Worm (Caenorhabditis elegans) whole organism, early embryonic: Measurements from ENCODE around the gene lips-5.

Experiments
- B0310.2 ChIP-seq: sonication (generic microtip); optimal IDR thresholded peaks from 2 replicates; lab custom pipeline; 2016; ENCODE audit warnings: mild to moderate bottlenecking, missing genetic modification characterization, missing compliant biosample characterization
- F13C5.2 ChIP-seq: sonication (generic microtip); optimal IDR thresholded peaks from 2 replicates; lab custom pipeline; 2017; ENCODE audit warnings: mild to moderate bottlenecking, missing genetic modification characterization, inconsistent platforms, missing compliant biosample characterization
- aly-1 ChIP-seq: sonication (generic microtip); optimal IDR thresholded peaks from 2 replicates; lab custom pipeline; 2016; ENCODE audit warnings: missing genetic modification characterization, missing compliant biosample characterization
- ama-1 ChIP-seq: fragments of 150-350 bp; optimal IDR thresholded peaks from 2 replicates; lab custom pipeline; 2014
- ceh-13 ChIP-seq: fragments of 200-800 bp; sonication (Bioruptor generic); optimal IDR thresholded peaks from 2 replicates; lab custom pipeline; 2018; ENCODE audit warnings: mild to moderate bottlenecking, missing genetic modification characterization, missing compliant biosample characterization
- ceh-36 ChIP-seq: sonication (generic microtip); optimal IDR thresholded peaks from 2 replicates; lab custom pipeline; 2016; ENCODE audit warnings: missing genetic modification characterization, inconsistent platforms, missing compliant biosample characterization
- ets-7 ChIP-seq: sonication (generic microtip); optimal IDR thresholded peaks from 2 replicates; lab custom pipeline; 2016; ENCODE audit warnings: missing genotype, missing genetic modification characterization, missing compliant biosample characterization
- flt-1 ChIP-seq: fragments of 200-800 bp; sonication (Bioruptor generic); IDR thresholded peaks from 2 replicates; pipeline ENCODE4 v1.3.6; 2022; ENCODE audit warnings: missing genetic modification characterization, missing compliant biosample characterization
- hmbx-1 ChIP-seq: sonication (generic microtip); optimal IDR thresholded peaks from 2 replicates; lab custom pipeline; 2016; ENCODE audit warnings: mild to moderate bottlenecking, missing genetic modification characterization, missing compliant biosample characterization
- hmg-4 ChIP-seq: fragments of 200-800 bp; sonication (Bioruptor generic); optimal IDR thresholded peaks from 2 replicates; lab custom pipeline; 2018; ENCODE audit warnings: mild to moderate bottlenecking, missing genetic modification characterization, missing compliant biosample characterization
- hnd-1 ChIP-seq: sonication (generic microtip); optimal IDR thresholded peaks from 2 replicates; lab custom pipeline; 2016; ENCODE audit warnings: missing genetic modification characterization, missing compliant biosample characterization
- pes-1 ChIP-seq: fragments of 200-800 bp; sonication (Bioruptor generic); IDR thresholded peaks from 2 replicates; pipeline ENCODE4 v1.3.6; 2022; ENCODE audit warnings: missing genetic modification reagents, missing genetic modification characterization, missing compliant biosample characterization
- scrt-1 ChIP-seq: fragments of 200-800 bp; sonication (Bioruptor generic); IDR thresholded peaks from 2 replicates; pipeline ENCODE4 v1.3.6; 2022; ENCODE audit warnings: missing genetic modification characterization, missing compliant biosample characterization
- sea-1 ChIP-seq: fragments of 200-800 bp; sonication (Bioruptor generic); conservative IDR thresholded peaks from 2 replicates; pipeline ENCODE4 v1.3.6; 2022; ENCODE audit warnings: missing genetic modification characterization, missing compliant biosample characterization
- tbx-11 ChIP-seq: fragments of 200-800 bp; sonication (Bioruptor generic); IDR thresholded peaks from 2 replicates; pipeline ENCODE4 v1.3.6; 2022; ENCODE audit warnings: missing genetic modification characterization, missing compliant biosample characterization
- tbx-37 ChIP-seq: fragments of 200-800 bp; sonication (Bioruptor generic); conservative IDR thresholded peaks from 2 replicates; pipeline ENCODE4 v1.3.6; 2022; ENCODE audit warnings: missing genetic modification reagents, missing genetic modification characterization, missing compliant biosample characterization
- tra-4 ChIP-seq: sonication (generic microtip); optimal IDR thresholded peaks from 2 replicates; lab custom pipeline; 2017; ENCODE audit warnings: missing genetic modification characterization, missing compliant biosample characterization

lips-5 gene

ce11 chrIV:11792495-11792894 lies 19.0 kb upstream of the lips-5 start, which contains the start of gene H01G02.3:
TSS of gene H01G02.3 (minus strand) at chrIV:11792595.
- TF ChIP-seq tbx-37 (GFP tag; lab: Robert Waterston, UW): no peak
- TF ChIP-seq hnd-1 (tag; lab: Kevin White, UChicago): no peak

DNA sequence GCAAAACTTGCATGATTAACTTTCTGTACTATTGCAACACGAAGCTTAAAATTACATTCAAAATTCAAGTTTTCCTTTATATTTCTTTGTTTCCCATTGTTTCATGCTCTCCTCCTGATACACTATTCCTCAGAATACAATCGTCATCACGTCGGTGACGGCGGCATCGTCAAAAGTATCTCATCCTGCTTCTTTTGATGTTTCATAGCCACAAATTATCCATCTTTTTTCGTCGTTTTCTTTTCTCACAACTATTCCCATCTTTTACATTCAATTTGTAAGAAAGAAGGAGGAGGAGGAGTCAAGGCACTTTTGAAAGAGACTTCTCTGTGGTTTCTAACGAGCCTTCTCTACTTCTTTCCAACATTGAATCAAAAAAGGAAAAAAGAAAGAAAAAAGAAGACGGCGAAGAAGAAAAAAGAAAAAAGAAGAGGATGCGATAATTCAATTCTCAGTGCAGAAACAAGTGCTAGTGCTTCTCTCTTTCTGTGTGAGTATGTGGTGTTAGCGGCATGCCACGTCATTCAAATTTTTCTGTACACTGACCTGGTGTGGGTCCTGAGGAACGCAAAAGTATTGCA lies 14.9 kb upstream of the lips-5 start:
- no peak for TF ChIP-seq aly-1 (tag; lab: Kevin White, UChicago)
- TF ChIP-seq pes-1 (GFP tag; lab: Robert Waterston, UW): no peak
- TF ChIP-seq tra-4 (tag; lab: Kevin White, UChicago): no peak
- no peak for TF ChIP-seq flt-1
- no peak for TF ChIP-seq scrt-1
- TF ChIP-seq ama-1 (lab: Kevin White, UChicago): no peak
- no peak for TF ChIP-seq hmbx-1 (tag; lab: Kevin White, UChicago)
- TF ChIP-seq ceh-13 (GFP tag; lab: Kevin White, UChicago): no peak
- TF ChIP-seq F13C5.2 (tag; lab: Kevin White, UChicago): no peak

- TF ChIP-seq hmg-4: no peak
These were observed 14.3 kb upstream of the lips-5 start for ce11 chrIV:11787793-11788192.

DNA sequence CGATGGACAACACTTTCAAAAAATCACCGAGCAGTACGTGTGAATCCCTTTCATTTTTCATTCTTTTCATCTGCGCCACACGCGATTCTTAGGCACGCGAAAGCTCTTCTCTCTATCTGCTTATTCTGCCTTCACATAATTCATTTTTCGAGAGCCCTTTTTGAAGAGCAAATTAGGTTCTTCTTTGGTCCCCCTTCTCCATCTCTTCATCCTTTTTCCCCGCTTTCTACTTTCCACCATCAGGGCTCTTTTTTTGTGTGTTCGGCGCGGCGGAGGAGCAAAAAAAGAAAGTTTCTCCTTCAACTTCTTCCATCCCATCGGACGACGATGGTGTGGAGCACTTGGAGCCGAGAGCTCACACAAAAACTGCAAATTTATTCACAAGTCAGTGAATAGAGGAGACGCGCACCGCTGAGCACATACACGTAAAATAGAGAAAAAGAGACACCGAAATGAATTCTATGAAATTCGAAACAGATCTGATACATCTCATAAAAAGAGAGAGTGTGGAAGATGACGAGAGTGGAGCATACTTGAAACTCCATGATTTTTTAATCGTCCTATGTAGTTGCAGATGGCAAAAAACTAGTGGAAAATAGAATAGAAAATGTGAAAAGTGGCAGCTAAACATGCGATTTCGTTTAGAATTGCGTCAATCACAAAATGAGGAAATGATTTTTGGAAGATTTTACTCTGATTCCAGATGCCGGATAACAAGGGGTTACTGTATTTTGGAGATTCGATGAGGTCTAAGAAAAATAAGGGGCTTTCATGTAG lies 11.7 kb upstream of the lips-5 start:
- TF ChIP-seq hmg-4 (no peak), ama-1 (lab: Kevin White, UChicago) (no peak), tra-4 (tag; lab: Kevin White, UChicago) (no peak), ceh-36 (no peak), flt-1 (no peak), tbx-11 (no peak), ets-7 (tag; lab: Kevin White, UChicago) (no peak), hnd-1 (tag; lab: Kevin White, UChicago) (no peak), scrt-1 (no peak), aly-1 (tag; lab: Kevin White, UChicago) (no peak), F13C5.2 (tag; lab: Kevin White, UChicago) (no peak), sea-1 (GFP tag; lab: Robert Waterston, UW) (no peak), B0310.2 (tag; lab: Kevin White, UChicago) (no peak), ceh-13 (GFP tag; lab: Kevin White, UChicago) (no peak), hmbx-1 (tag; lab: Kevin White, UChicago) (no peak), tbx-37 (GFP tag; lab: Robert Waterston, UW) (no peak), pes-1 (GFP tag; lab: Robert Waterston, UW) (no peak)

DNA sequence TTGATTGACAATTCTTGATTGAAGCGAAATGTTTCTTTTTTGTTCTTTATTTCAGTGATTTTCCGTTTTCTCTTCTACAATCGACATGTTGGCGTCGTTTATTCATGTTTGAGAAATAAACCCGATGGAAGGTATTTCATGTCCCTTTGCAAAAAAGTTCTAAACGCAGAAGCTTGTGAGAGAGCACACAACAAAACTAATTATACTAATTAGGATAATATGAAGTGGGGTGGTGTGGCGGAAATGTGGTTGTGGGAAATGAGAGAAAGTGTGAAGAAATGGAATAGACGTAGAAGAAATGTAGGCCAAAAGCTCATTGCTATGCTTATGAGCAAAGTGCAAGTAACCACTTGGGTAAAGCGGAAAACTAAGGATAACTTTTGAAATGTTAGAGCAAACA lies 9.3 kb upstream of the lips-5 start:
- TF ChIP-seq tra-4 (tag; lab: Kevin White, UChicago): no peak
- no peak for TF ChIP-seq ceh-36
- no peak for TF ChIP-seq tbx-11
- TF ChIP-seq aly-1 (tag; lab: Kevin White, UChicago): no peak
- no peak for TF ChIP-seq pes-1 (GFP tag; lab: Robert Waterston, UW)
- no peak for TF ChIP-seq sea-1 (GFP tag; lab: Robert Waterston, UW)
- no peak for TF ChIP-seq flt-1
- no peak for TF ChIP-seq ets-7 (tag; lab: Kevin White, UChicago)
- TF ChIP-seq ceh-13 (GFP tag; lab: Kevin White, UChicago): no peak
- TF ChIP-seq B0310.2 (tag; lab: Kevin White, UChicago): no peak
- no peak for TF ChIP-seq hmbx-1 (tag; lab: Kevin White, UChicago)
- TF ChIP-seq hmg-4: no peak
- no peak for TF ChIP-seq tbx-37 (GFP tag; lab: Robert Waterston, UW)
- TF ChIP-seq F13C5.2 (tag; lab: Kevin White, UChicago): no peak
- TF ChIP-seq ama-1 (lab: Kevin White, UChicago): no peak
- no peak for TF ChIP-seq scrt-1
- no peak for TF ChIP-seq hnd-1 (tag; lab: Kevin White, UChicago)

DNA sequence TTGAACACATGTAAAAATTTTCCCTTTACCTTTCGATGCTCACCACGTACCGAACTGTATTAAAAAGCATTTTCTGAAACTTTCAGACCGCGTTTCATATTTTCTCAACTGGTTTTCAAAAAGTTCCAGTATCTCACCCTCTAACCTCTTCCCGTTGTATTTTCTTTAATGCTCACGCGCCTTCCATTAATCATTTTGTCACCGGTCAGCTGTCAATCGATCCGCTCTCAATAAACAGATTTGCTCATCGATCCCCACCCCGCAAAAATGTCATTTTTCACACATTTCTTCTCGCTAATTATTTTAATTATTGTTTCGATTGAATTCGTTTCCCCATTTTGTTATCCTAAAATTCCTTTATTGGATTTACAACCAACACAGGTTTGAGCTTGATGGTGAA lies 5.5 kb upstream of the lips-5 start, which contains the start of gene lpr-2:
lpr-2 (plus strand) TSS at position 189 of the 400 bp plus-strand sequence.
- no peak for TF ChIP-seq ama-1 (lab: Kevin White, UChicago)

DNA sequence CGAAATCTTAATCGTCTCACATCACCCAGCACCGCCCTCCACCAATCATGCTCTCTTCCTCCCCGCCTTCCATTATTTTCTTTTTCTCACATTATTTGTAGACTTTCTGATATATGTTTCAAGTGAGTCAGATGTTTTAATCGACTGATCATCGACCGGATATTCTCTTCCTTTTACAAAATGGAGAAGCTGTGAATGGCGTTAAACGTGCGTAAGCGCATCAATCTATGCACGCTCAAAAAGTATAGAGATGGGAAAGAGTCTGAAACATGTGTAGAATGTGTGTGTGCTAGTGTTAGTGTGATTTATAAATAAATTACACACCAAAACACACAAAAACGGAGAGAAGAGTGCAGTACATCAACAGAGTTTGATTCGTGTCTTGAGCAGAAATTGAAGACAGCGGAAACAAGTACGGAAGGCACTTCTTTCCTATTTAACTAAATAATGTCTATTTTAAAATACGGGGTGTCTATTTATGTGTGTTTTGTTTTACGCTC lies 3.5 kb upstream of the lips-5 start:
- no peak for TF ChIP-seq aly-1 (tag; lab: Kevin White, UChicago)
- TF ChIP-seq ceh-36: no peak
- TF ChIP-seq ama-1 (lab: Kevin White, UChicago): no peak
- TF ChIP-seq tbx-11: no peak

ce11 chrIV:11772119-11772518 lies 1.4 kb downstream of the lips-5 start:
- TF ChIP-seq hmg-4: no peak
- TF ChIP-seq B0310.2 (tag; lab: Kevin White, UChicago): no peak
- no peak for TF ChIP-seq ets-7 (tag; lab: Kevin White, UChicago)
- TF ChIP-seq ceh-36: no peak
- TF ChIP-seq flt-1: no peak
- no peak for TF ChIP-seq sea-1 (GFP tag; lab: Robert Waterston, UW)
- no peak for TF ChIP-seq hmbx-1 (tag; lab: Kevin White, UChicago)
- no peak for TF ChIP-seq ama-1 (lab: Kevin White, UChicago)
- TF ChIP-seq scrt-1: no peak
- TF ChIP-seq hnd-1 (tag; lab: Kevin White, UChicago): no peak
